Worm (Caenorhabditis elegans): Measurements from ENCODE around the gene bath-30.

DNA sequence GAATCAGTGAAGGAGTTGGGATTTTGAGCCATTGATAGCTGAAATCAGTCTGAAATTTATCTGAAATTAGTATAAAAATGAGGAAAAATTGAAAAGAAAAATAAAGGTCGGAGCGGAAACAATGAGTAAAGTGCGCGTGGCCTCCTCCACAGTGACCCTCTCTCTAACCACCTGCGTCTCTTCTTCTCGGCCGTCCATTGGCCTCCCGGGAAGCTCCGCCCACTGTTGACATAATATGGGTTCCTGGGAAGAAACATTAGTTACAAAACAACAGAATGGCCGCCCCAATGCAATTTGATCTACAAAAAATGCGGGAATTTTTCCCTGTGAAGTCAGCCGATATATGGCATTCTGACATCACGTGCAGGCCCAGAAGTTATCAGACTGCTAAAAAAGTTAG lies 23.9 kb upstream of the bath-30 start, which contains the start of gene Y49F6C.8:
- TF ChIP-seq pax-3 (tag; optimal IDR thresholded peaks at IDR 0.05): no peak
- TF ChIP-seq lsy-2 (tag; optimal IDR thresholded peaks at IDR 0.05): peak; percentile 38 to 50
- no peak for TF ChIP-seq elt-2 (tag; optimal IDR thresholded peaks at IDR 0.05)
- no peak for TF ChIP-seq dpl-1 (GFP tag; optimal IDR thresholded peaks at IDR 0.05)
- no peak for TF ChIP-seq unc-62 (GFP tag; optimal IDR thresholded peaks at IDR 0.05)
- TF ChIP-seq unc-30 (tag; optimal IDR thresholded peaks at IDR 0.05): no peak
- TF ChIP-seq ceh-63 (GFP tag; optimal IDR thresholded peaks at IDR 0.05): no peak
- TF ChIP-seq sptf-1 (tag; optimal IDR thresholded peaks at IDR 0.05): no peak
